Fruit fly (Drosophila melanogaster) whole organism, pupa: ENCODE results near the gene cyr.

Experiments
- CG12605 ChIP-seq: fragments of 200-800 bp; sonication (Bioruptor generic); IDR thresholded peaks from 2 replicates; pipeline ENCODE4 v1.3.6; 2022; ENCODE audit warnings: missing biosample characterization, missing genetic modification characterization
- CG14655 ChIP-seq: fragments of 200-800 bp; sonication (Bioruptor generic); optimal IDR thresholded peaks from 3 replicates; lab custom pipeline; 2017; ENCODE audit warnings: mild to moderate bottlenecking, missing biosample characterization, missing genetic modification reagents, missing genetic modification characterization
- CG34367 ChIP-seq: fragments of 200-800 bp; sonication (Bioruptor generic); optimal IDR thresholded peaks from 2 replicates; lab custom pipeline; 2018; ENCODE audit warnings: missing biosample characterization, mild to moderate bottlenecking, missing genetic modification characterization
- Snoo ChIP-seq: fragments of 200-800 bp; sonication (Bioruptor generic); optimal IDR thresholded peaks from 3 replicates; lab custom pipeline; 2017; ENCODE audit warnings: missing biosample characterization, mild to moderate bottlenecking, missing genetic modification characterization, inconsistent platforms
- fd96Ca ChIP-seq: fragments of 200-800 bp; sonication (Bioruptor generic); IDR thresholded peaks from 3 replicates; pipeline ENCODE4 v1.3.6; 2022; ENCODE audit warnings: missing biosample characterization, missing genetic modification characterization

DNA sequence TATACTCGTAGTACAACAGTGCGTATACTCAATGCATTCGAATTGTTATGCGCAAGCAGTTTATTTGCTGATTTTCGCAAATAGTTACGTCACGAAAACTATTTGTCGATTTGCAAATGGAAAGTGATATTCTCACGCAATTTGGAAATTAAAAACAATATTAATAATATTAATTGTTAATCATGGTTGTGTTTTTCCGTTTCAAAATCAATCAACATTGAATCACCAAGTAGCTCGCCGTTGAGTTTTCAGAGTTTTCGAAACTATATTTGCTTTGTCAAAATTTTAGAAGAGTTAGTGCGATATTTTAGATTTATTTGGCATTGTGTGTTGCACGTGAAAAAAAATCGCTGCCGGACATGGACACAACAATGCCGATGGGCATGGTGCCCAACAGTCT lies 24.2 kb upstream of the cyr start, which contains the start of gene CG15337:
- no peak for TF ChIP-seq Snoo (tag; lab: Kevin White, UChicago)
- no peak for TF ChIP-seq CG34367 (tag; lab: Kevin White, UChicago)
- TF ChIP-seq CG14655 = no peak
- TF ChIP-seq fd96Ca (GFP tag; lab: Robert Waterston, UW) = no peak
- no peak for TF ChIP-seq CG12605
